Fruit fly (Drosophila melanogaster): ENCODE measurements around the gene beta-Spec.

beta-Spec gene

dm6 chrX:17713740-17714135 lies 56.6 kb downstream of the beta-Spec start (continued):
- TF ChIP-seq CG12104 (GFP tag; optimal IDR thresholded peaks at IDR 0.05), result peak; percentile 36
- TF ChIP-seq fd64A (GFP tag; optimal IDR thresholded peaks at IDR 0.05), result peak; percentile 47
- TF ChIP-seq pho (GFP tag; optimal IDR thresholded peaks at IDR 0.05), result peak; percentile 30
- peak; percentile 54 for TF ChIP-seq Bdp1 (GFP tag; optimal IDR thresholded peaks at IDR 0.05)
- TF ChIP-seq CG9932 (GFP tag; IDR thresholded peaks at IDR 0.05), result peak; percentile 77
- no peak for TF ChIP-seq h (optimal IDR thresholded peaks at IDR 0.05)
- peak; percentile 83 for TF ChIP-seq row (GFP tag; IDR thresholded peaks at IDR 0.05)
- no peak for TF ChIP-seq Lhr (GFP tag; optimal IDR thresholded peaks at IDR 0.05)
- TF ChIP-seq CG6272 (GFP tag; IDR thresholded peaks at IDR 0.05), result peak; percentile 78
- TF ChIP-seq CG7839 (tag; optimal IDR thresholded peaks at IDR 0.05), result peak; percentile 69
- TF ChIP-seq Hand (GFP tag; optimal IDR thresholded peaks at IDR 0.05), result no peak
- no peak for TF ChIP-seq Hr78 (GFP tag; optimal IDR thresholded peaks at IDR 0.05)
- TF ChIP-seq CG6254 (GFP tag; optimal IDR thresholded peaks at IDR 0.05), result peak; percentile 41
- TF ChIP-seq Pdp1 (GFP tag; optimal IDR thresholded peaks at IDR 0.05), result peak; percentile 54 to 75
- TF ChIP-seq CG34224 (GFP tag; IDR thresholded peaks at IDR 0.05; ENCODE audit: partially characterized antibody), result no peak
- TF ChIP-seq cg (GFP tag; optimal IDR thresholded peaks at IDR 0.05), result no peak
- peak; percentile 75 for TF ChIP-seq her (GFP tag; optimal IDR thresholded peaks at IDR 0.05)
- peak; percentile 80 for TF ChIP-seq ase (GFP tag; IDR thresholded peaks at IDR 0.05)
- TF ChIP-seq Vsx1 (GFP tag; optimal IDR thresholded peaks at IDR 0.05), result no peak
- no peak for TF ChIP-seq CG13287 (GFP tag; IDR thresholded peaks at IDR 0.05; ENCODE audit: partially characterized antibody)
- peak; percentile 10 for TF ChIP-seq Hmr (GFP tag; optimal IDR thresholded peaks at IDR 0.05)
- peak; percentile 38; the same call in 1 of the 2 replicates for TF ChIP-seq bowl (GFP tag; IDR thresholded peaks at IDR 0.05)
- peak; percentile 38 for TF ChIP-seq CG13624 (GFP tag; optimal IDR thresholded peaks at IDR 0.05)
- no peak for TF ChIP-seq Stat92E (GFP tag; optimal IDR thresholded peaks at IDR 0.05)
- no peak for TF ChIP-seq CG13123 (GFP tag; optimal IDR thresholded peaks at IDR 0.05)
- TF ChIP-seq chif (GFP tag; optimal IDR thresholded peaks at IDR 0.05), result peak; percentile 68 to 79
- peak; percentile 68 for TF ChIP-seq sens-2 (GFP tag; IDR thresholded peaks at IDR 0.05)
- peak; percentile 70 for TF ChIP-seq esg (GFP tag; conservative IDR thresholded peaks at IDR 0.05)
- TF ChIP-seq kay (GFP tag; optimal IDR thresholded peaks at IDR 0.05), result no peak
- TF ChIP-seq Dek (tag; optimal IDR thresholded peaks at IDR 0.05), result peak; percentile 15
- peak; percentile 68; the same call in 1 of the 2 replicates for TF ChIP-seq CG6689 (GFP tag; IDR thresholded peaks at IDR 0.05)
- TF ChIP-seq CG8281 (tag; optimal IDR thresholded peaks at IDR 0.05), result no peak
- TF ChIP-seq Sry-β (GFP tag; optimal IDR thresholded peaks at IDR 0.05), result no peak
- peak; percentile 49; the same call in 1 of the 2 replicates for TF ChIP-seq gt (GFP tag; IDR thresholded peaks at IDR 0.05)
- no peak for TF ChIP-seq D (optimal IDR thresholded peaks at IDR 0.05)
- peak; percentile 32 for TF ChIP-seq D (GFP tag; optimal IDR thresholded peaks at IDR 0.05)
- TF ChIP-seq CG31224 (GFP tag; IDR thresholded peaks at IDR 0.05), result peak; percentile 63; the same call in 1 of the 2 replicates
- TF ChIP-seq Scr (GFP tag; IDR thresholded peaks at IDR 0.05; ENCODE audit: partially characterized antibody), result no peak
- TF ChIP-seq dan (GFP tag; IDR thresholded peaks at IDR 0.05), result peak; percentile 57
- no peak for TF ChIP-seq odd (GFP tag; optimal IDR thresholded peaks at IDR 0.05)
- peak; percentile 78 for TF ChIP-seq CG5245 (GFP tag; optimal IDR thresholded peaks at IDR 0.05)
- TF ChIP-seq CG12659 (GFP tag; optimal IDR thresholded peaks at IDR 0.05), result peak; percentile 31
- TF ChIP-seq CG12071 (GFP tag; optimal IDR thresholded peaks at IDR 0.05), result peak; percentile 73
- no peak for TF ChIP-seq sd (tag; optimal IDR thresholded peaks at IDR 0.05)
- TF ChIP-seq amos (GFP tag; IDR thresholded peaks at IDR 0.05; ENCODE audit: partially characterized antibody), result no peak
- peak; percentile 30 for TF ChIP-seq HHEX (GFP tag; optimal IDR thresholded peaks at IDR 0.05)
- TF ChIP-seq CG18011 (GFP tag; optimal IDR thresholded peaks at IDR 0.05), result no peak
- TF ChIP-seq CG4328 (GFP tag; optimal IDR thresholded peaks at IDR 0.05), result peak; percentile 39
- TF ChIP-seq ro (GFP tag; IDR thresholded peaks at IDR 0.05), result 0 out of 2 replicates have a peak, but pooled peaks have one; percentile 8
- TF ChIP-seq Doc3 (GFP tag; IDR thresholded peaks at IDR 0.05; ENCODE audit: partially characterized antibody), result no peak
